Worm (Caenorhabditis elegans) whole organism, L3 larva: ENCODE measurements around the gene srbc-41.

Experiments used
- R02D3.7 ChIP-seq: fragments of 150-350 bp; optimal IDR thresholded peaks from 2 replicates; lab custom pipeline; 2014; ENCODE audit warnings: missing biosample characterization, missing genetic modification characterization
- ZK546.5 ChIP-seq: sonication (generic microtip); optimal IDR thresholded peaks from 2 replicates; lab custom pipeline; 2017; ENCODE audit warnings: missing biosample characterization, missing genetic modification characterization
- aly-2 ChIP-seq: fragments of 150-350 bp; optimal IDR thresholded peaks from 2 replicates; lab custom pipeline; 2014; ENCODE audit warnings: missing biosample characterization, missing genetic modification characterization
- ama-1 ChIP-seq: fragments of 150-350 bp; optimal IDR thresholded peaks from 2 replicates; lab custom pipeline; 2018
- ceh-16 ChIP-seq: sonication (generic microtip); optimal IDR thresholded peaks from 2 replicates; lab custom pipeline; 2017; ENCODE audit warnings: missing biosample characterization, missing genetic modification characterization
- ceh-28 ChIP-seq: fragments of 150-350 bp; optimal IDR thresholded peaks from 2 replicates; lab custom pipeline; 2014; ENCODE audit warnings: missing biosample characterization, missing genetic modification reagents, missing genetic modification characterization
- daf-12 ChIP-seq: fragments of 150-350 bp; optimal IDR thresholded peaks from 2 replicates; lab custom pipeline; 2014; ENCODE audit warnings: missing biosample characterization, missing genetic modification reagents, missing genetic modification characterization
- egl-27 ChIP-seq: sonication (generic microtip); optimal IDR thresholded peaks from 4 replicates; lab custom pipeline; 2017; ENCODE audit warnings: missing biosample characterization, missing genetic modification reagents, missing genetic modification characterization
- elt-1 ChIP-seq: fragments of 150-350 bp; optimal IDR thresholded peaks from 2 replicates; lab custom pipeline; 2014; ENCODE audit warnings: missing biosample characterization, missing genetic modification characterization
- elt-2 ChIP-seq: sonication (generic microtip); optimal IDR thresholded peaks from 2 replicates; lab custom pipeline; 2016; ENCODE audit warnings: missing genetic modification reagents, mild to moderate bottlenecking, missing genetic modification characterization, missing compliant biosample characterization
- elt-3 ChIP-seq, 3 experiments: fragments of 150-350 bp in 1 of 3; sonication (generic microtip) in 2 of 3; optimal IDR thresholded peaks; 2 replicates in 2 of 3; 4 replicates in 1 of 3; lab custom pipeline; 2014 to 2017; ENCODE audit warnings: missing biosample characterization in 3 of 3, missing genetic modification characterization in 3 of 3
- fkh-10 ChIP-seq: sonication (generic microtip); optimal IDR thresholded peaks from 2 replicates; lab custom pipeline; 2017; ENCODE audit warnings: missing biosample characterization, missing genetic modification reagents, missing genetic modification characterization
- fkh-2 ChIP-seq: fragments of 150-350 bp; optimal IDR thresholded peaks from 2 replicates; lab custom pipeline; 2014; ENCODE audit warnings: missing biosample characterization, missing genetic modification reagents, missing genetic modification characterization
- fos-1 ChIP-seq: fragments of 150-350 bp; optimal IDR thresholded peaks from 2 replicates; lab custom pipeline; 2014; ENCODE audit warnings: missing biosample characterization, missing genetic modification characterization
- jun-1 ChIP-seq: fragments of 150-350 bp; optimal IDR thresholded peaks from 2 replicates; lab custom pipeline; 2014; ENCODE audit warnings: missing biosample characterization, missing genetic modification reagents, missing genetic modification characterization
- lin-39 ChIP-seq: fragments of 150-350 bp; optimal IDR thresholded peaks from 2 replicates; lab custom pipeline; 2018; ENCODE audit warnings: missing biosample characterization, missing genetic modification reagents, missing genetic modification characterization
- mdl-1 ChIP-seq: fragments of 150-350 bp; optimal IDR thresholded peaks from 2 replicates; lab custom pipeline; 2014; ENCODE audit warnings: missing biosample characterization, missing genetic modification characterization
- mml-1 ChIP-seq: fragments of 150-350 bp; sonication (generic microtip); optimal IDR thresholded peaks from 3 replicates; lab custom pipeline; 2014; ENCODE audit warnings: missing biosample characterization, missing genetic modification characterization
- nhr-11 ChIP-seq: fragments of 150-350 bp; optimal IDR thresholded peaks from 2 replicates; lab custom pipeline; 2014; ENCODE audit warnings: missing biosample characterization, missing genetic modification characterization
- nhr-12 ChIP-seq: fragments of 150-350 bp; optimal IDR thresholded peaks from 2 replicates; lab custom pipeline; 2014; ENCODE audit warnings: missing biosample characterization, missing genetic modification characterization
- nhr-23 ChIP-seq: fragments of 150-350 bp; optimal IDR thresholded peaks from 2 replicates; lab custom pipeline; 2014; ENCODE audit warnings: missing biosample characterization, missing genetic modification reagents, missing genetic modification characterization
- nhr-237 ChIP-seq: fragments of 150-350 bp; optimal IDR thresholded peaks from 2 replicates; lab custom pipeline; 2014; ENCODE audit warnings: missing biosample characterization, missing genetic modification characterization
- nhr-25 ChIP-seq: sonication (generic microtip); optimal IDR thresholded peaks from 2 replicates; lab custom pipeline; 2017; ENCODE audit warnings: missing biosample characterization, missing genetic modification characterization
- nhr-28 ChIP-seq: fragments of 150-350 bp; optimal IDR thresholded peaks from 2 replicates; lab custom pipeline; 2014; ENCODE audit warnings: missing biosample characterization, missing genetic modification characterization
- nhr-43 ChIP-seq: sonication (generic microtip); optimal IDR thresholded peaks from 2 replicates; lab custom pipeline; 2016; ENCODE audit warnings: mild to moderate bottlenecking, missing genetic modification characterization, missing compliant biosample characterization; ENCODE audit not compliant: poor library complexity, severe bottlenecking
- nhr-67 ChIP-seq: fragments of 150-350 bp; optimal IDR thresholded peaks from 2 replicates; lab custom pipeline; 2014; ENCODE audit warnings: missing biosample characterization, missing genetic modification characterization
- nhr-76 ChIP-seq: fragments of 150-350 bp; sonication (generic microtip); optimal IDR thresholded peaks from 5 replicates; lab custom pipeline; 2014; ENCODE audit warnings: missing biosample characterization, missing genetic modification characterization
- pha-4 ChIP-seq: fragments of 150-350 bp; optimal IDR thresholded peaks from 2 replicates; lab custom pipeline; 2014; ENCODE audit warnings: missing biosample characterization, missing genetic modification reagents, missing genetic modification characterization
- pqm-1 ChIP-seq: fragments of 150-350 bp; optimal IDR thresholded peaks from 2 replicates; lab custom pipeline; 2017; ENCODE audit warnings: missing biosample characterization, missing genetic modification characterization, inconsistent platforms
- sea-2 ChIP-seq: fragments of 150-350 bp; sonication (generic microtip); optimal IDR thresholded peaks from 4 replicates; lab custom pipeline; 2014; ENCODE audit warnings: missing biosample characterization, missing genetic modification reagents, missing genetic modification characterization
- skn-1 ChIP-seq: fragments of 150-350 bp; optimal IDR thresholded peaks from 2 replicates; lab custom pipeline; 2014; ENCODE audit warnings: missing biosample characterization, missing genetic modification characterization
- snpc-4 ChIP-seq: fragments of 150-350 bp; optimal IDR thresholded peaks from 2 replicates; lab custom pipeline; 2014; ENCODE audit warnings: missing biosample characterization, missing genetic modification characterization
- tbx-2 ChIP-seq: sonication (generic microtip); optimal IDR thresholded peaks from 2 replicates; lab custom pipeline; 2016; ENCODE audit warnings: mild to moderate bottlenecking, missing genetic modification characterization, missing compliant biosample characterization
- unc-62 ChIP-seq: fragments of 150-350 bp; sonication (generic microtip); optimal IDR thresholded peaks from 4 replicates; lab custom pipeline; 2014; ENCODE audit warnings: missing biosample characterization, missing genetic modification reagents, missing genetic modification characterization
- zag-1 ChIP-seq: fragments of 150-350 bp; optimal IDR thresholded peaks from 2 replicates; lab custom pipeline; 2014; ENCODE audit warnings: missing biosample characterization, missing genetic modification characterization
- ztf-11 ChIP-seq: fragments of 150-350 bp; optimal IDR thresholded peaks from 2 replicates; lab custom pipeline; 2014; ENCODE audit warnings: missing biosample characterization, missing genetic modification characterization
- ztf-4 ChIP-seq: fragments of 150-350 bp; optimal IDR thresholded peaks from 2 replicates; lab custom pipeline; 2014; ENCODE audit warnings: missing biosample characterization, missing genetic modification characterization

srbc-41 gene

DNA sequence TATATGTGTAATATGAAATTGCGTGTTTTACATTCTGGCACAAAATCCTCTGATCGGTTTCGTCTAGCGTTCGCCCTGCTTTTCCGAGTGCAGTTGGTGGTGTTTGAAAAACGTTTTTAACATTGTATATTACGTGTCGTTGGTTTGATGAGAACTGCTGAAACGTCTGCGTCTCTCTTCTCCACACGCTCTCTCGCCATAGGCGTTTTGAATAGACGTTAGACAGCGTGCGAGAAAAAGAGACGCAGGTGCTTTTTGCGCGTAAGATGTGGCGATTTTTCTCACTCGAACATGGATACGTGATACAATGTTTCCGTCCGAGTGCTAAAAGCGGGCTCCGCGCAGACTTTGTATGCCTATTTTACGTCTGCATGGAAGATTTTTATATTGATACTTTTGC is 5.9 kb upstream of the srbc-41 start:
- TF ChIP-seq aly-2 (tag; lab: Kevin White, UChicago): no peak
- TF ChIP-seq nhr-67 (tag; lab: Kevin White, UChicago): no peak

DNA sequence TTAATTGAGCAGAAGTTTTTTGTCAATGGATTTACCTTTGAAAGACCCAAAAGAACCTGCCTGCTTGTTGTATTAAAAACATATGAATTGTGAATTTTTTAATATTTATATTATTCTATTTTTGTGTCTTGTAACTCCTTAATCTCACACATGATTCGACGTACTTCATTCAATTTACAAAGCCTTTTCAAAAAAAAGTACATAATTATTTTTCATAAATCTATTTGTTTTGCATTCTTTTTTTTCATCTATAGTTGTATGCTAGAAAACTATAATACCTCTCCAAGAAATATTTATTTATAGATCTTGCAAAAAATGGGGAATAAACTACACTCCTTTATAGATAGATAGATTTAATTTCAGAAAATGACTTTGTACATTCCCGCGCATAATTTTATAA is 4.1 kb upstream of the srbc-41 start, which contains the start of gene nhr-179:
TSS of gene nhr-179 (minus strand) at position 101 of the 400 bp plus-strand sequence.
- no peak for TF ChIP-seq pha-4
- peak; percentile 67 for TF ChIP-seq ZK546.5 (tag; lab: Kevin White, UChicago)
- TF ChIP-seq, all 47 proteins: peak for 1

DNA sequence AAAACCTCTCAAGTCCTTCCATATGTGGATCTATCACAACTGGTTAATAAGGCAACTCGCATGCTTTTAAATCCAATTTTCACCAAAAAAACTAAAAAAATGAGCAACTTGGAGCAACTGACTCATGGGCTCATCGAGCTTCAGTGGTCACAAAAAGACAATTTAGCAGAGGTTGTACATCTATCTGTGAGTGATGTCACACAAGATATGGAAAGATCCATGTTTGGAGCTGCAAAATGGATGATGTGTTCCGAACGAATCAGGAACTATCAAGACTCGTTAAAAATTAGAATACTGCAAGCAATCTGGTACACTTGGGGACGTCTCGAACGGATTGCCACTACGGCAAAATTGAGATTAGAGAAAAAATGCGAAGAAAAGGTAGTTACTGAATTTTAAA is 3.1 kb downstream of the srbc-41 start:
- TF ChIP-seq pha-4: no peak
- no peak for TF ChIP-seq nhr-43
- no peak for TF ChIP-seq ztf-4 (tag; lab: Kevin White, UChicago)
- no peak for TF ChIP-seq aly-2 (tag; lab: Kevin White, UChicago)
- TF ChIP-seq tbx-2: no peak
- TF ChIP-seq fkh-2 (tag; lab: Kevin White, UChicago): no peak
- no peak for TF ChIP-seq snpc-4 (tag; lab: Kevin White, UChicago)
- no peak for TF ChIP-seq nhr-76 (tag; lab: Kevin White, UChicago)
- no peak for TF ChIP-seq nhr-12 (tag; lab: Kevin White, UChicago)
- TF ChIP-seq nhr-237 (tag; lab: Kevin White, UChicago): no peak
- no peak for TF ChIP-seq mml-1 (tag; lab: Kevin White, UChicago)

DNA sequence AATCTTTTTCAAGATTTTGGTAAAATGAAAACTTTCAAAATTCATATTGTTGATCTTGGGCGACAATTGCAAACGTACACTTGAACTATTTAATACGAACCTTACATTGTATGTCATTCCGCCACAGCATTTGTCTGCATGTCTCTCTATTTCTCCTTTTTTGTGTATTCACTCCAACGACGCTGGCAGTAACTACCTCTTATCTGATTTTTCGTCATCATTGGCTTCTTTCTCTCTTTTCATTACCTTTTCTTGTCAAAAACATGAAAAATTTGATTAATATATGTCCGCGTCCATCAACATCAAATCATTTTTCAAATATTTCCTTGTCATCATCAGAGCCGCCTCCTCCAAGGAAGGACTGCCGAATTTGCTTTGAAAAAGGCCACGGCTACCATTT is 4.5 kb downstream of the srbc-41 start, which contains the start of gene nhr-177:
TSS of gene nhr-177 (plus strand) at position 167 of the 400 bp plus-strand sequence.
- TF ChIP-seq ceh-16 (tag; lab: Kevin White, UChicago): no peak
- TF ChIP-seq nhr-28 (tag; lab: Kevin White, UChicago): no peak
- TF ChIP-seq fos-1 (tag; lab: Kevin White, UChicago): no peak
- TF ChIP-seq unc-62: no peak
- TF ChIP-seq zag-1 (tag; lab: Kevin White, UChicago): no peak
- TF ChIP-seq nhr-11 (tag; lab: Kevin White, UChicago): no peak
- no peak for TF ChIP-seq daf-12 (tag; lab: Kevin White, UChicago)
- peak; percentile 18 for TF ChIP-seq pqm-1 (tag; lab: Kevin White, UChicago)
- no peak for TF ChIP-seq pha-4
- TF ChIP-seq nhr-237 (tag; lab: Kevin White, UChicago): no peak
- no peak for TF ChIP-seq ama-1 (lab: Kevin White, UChicago)
- TF ChIP-seq ztf-4 (tag; lab: Kevin White, UChicago): no peak
- TF ChIP-seq R02D3.7 (tag; lab: Kevin White, UChicago): no peak
- TF ChIP-seq elt-3 (tag; optimal IDR thresholded peaks at IDR 0.05; lab: Kevin White, UChicago): no peak
- peak; percentile 70 for TF ChIP-seq elt-2 (tag; lab: Kevin White, UChicago)
- no peak for TF ChIP-seq fkh-10
- no peak for TF ChIP-seq mdl-1
- no peak for TF ChIP-seq sea-2 (GFP tag; lab: Kevin White, UChicago)
- no peak for TF ChIP-seq ztf-11
- TF ChIP-seq elt-1 (tag; lab: Kevin White, UChicago): peak; percentile 34
- no peak for TF ChIP-seq lin-39 (tag; lab: Kevin White, UChicago)
- TF ChIP-seq nhr-23: no peak
- TF ChIP-seq skn-1 (tag; lab: Kevin White, UChicago): peak; percentile 61
- no peak for TF ChIP-seq nhr-12 (tag; lab: Kevin White, UChicago)
- TF ChIP-seq tbx-2: no peak

DNA sequence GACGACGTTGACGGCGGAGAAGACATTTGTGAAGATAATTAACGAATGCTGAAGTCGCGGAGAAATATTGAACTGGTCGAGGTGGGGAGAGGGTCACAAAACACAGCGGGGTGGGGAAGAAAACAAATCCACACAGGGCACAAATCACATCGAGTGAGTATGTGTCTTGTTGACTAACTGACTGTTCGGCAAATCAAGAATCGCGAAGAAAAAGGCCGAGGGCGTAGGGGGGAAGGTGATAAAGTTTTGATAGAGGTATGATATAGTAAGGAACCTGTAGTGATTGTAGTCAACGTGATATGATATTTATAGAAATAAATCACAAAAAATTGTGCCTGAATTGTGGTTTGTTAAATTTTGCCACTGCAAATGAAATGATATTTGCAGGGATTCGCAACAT is 6.8 kb downstream of the srbc-41 start, which contains the start of gene nhr-178:
TSS of gene nhr-178 (minus strand) at position 164 of the 400 bp plus-strand sequence.
- peak; percentile 13 for TF ChIP-seq mdl-1
- TF ChIP-seq egl-27 (tag; lab: Kevin White, UChicago): no peak
- peak; percentile 79 for TF ChIP-seq pqm-1 (tag; lab: Kevin White, UChicago)
- no peak for TF ChIP-seq fos-1 (tag; lab: Kevin White, UChicago)
- TF ChIP-seq nhr-12 (tag; lab: Kevin White, UChicago): no peak
- TF ChIP-seq elt-2 (tag; lab: Kevin White, UChicago): peak; percentile 86
- peak; percentile 34 for TF ChIP-seq pha-4
- peak; percentile 9 for TF ChIP-seq nhr-25 (tag; lab: Kevin White, UChicago)
- TF ChIP-seq jun-1 (tag; lab: Kevin White, UChicago): peak; percentile 59
- TF ChIP-seq ama-1 (lab: Kevin White, UChicago): no peak
- TF ChIP-seq ceh-28: peak; percentile 49
- peak; percentile 15 for TF ChIP-seq nhr-23
